Worm (Caenorhabditis elegans) whole organism, L4 larva: ENCODE results near the gene ZK863.1.

ENCODE experiments used
- ceh-82 ChIP-seq: sonication (generic microtip); optimal IDR thresholded peaks from 2 replicates; lab custom pipeline; 2017; ENCODE audit warnings: missing biosample characterization, missing genetic modification characterization
- mep-1 ChIP-seq: fragments of 150-350 bp; sonication (generic microtip); optimal IDR thresholded peaks from 3 replicates; lab custom pipeline; 2014; ENCODE audit warnings: missing biosample characterization, missing genetic modification characterization
- nhr-11 ChIP-seq: fragments of 150-350 bp; optimal IDR thresholded peaks from 2 replicates; lab custom pipeline; 2014; ENCODE audit warnings: missing biosample characterization, missing genetic modification characterization
- snpc-4 ChIP-seq: fragments of 150-350 bp; optimal IDR thresholded peaks from 2 replicates; lab custom pipeline; 2014; ENCODE audit warnings: missing biosample characterization, missing genetic modification characterization
- zip-11 ChIP-seq: fragments of 200-800 bp; sonication (Bioruptor generic); IDR thresholded peaks from 2 replicates; pipeline ENCODE4 v1.3.6; 2022; ENCODE audit warnings: missing genetic modification characterization, missing compliant biosample characterization

- TF ChIP-seq snpc-4 (tag; lab: Kevin White, UChicago): no peak
- no peak for TF ChIP-seq zip-11 (GFP tag; lab: Robert Waterston, UW)
- TF ChIP-seq ceh-82 (tag; lab: Kevin White, UChicago): no peak
- TF ChIP-seq mep-1 (tag; lab: Kevin White, UChicago): no peak
- TF ChIP-seq nhr-11: no peak
Measured at ce11 chrV:12162220-12162619, 7.8 kb downstream of the ZK863.1 start, which contains the start of gene C27A7.5.
